Fruit fly (Drosophila melanogaster) Kc167 (cell line): ENCODE data around the gene MSAmiP.

Source experiments
- Myc ChIP-seq: fragments of >200 bp; optimal IDR thresholded peaks from 2 replicates; lab custom pipeline; 2017; ENCODE audit warnings: missing external identifiers
- Sin3A ChIP-seq: fragments of >200 bp; optimal IDR thresholded peaks from 2 replicates; lab custom pipeline; 2018; ENCODE audit warnings: missing external identifiers
- h ChIP-seq: fragments of >200 bp; optimal IDR thresholded peaks from 3 replicates; lab custom pipeline; 2018; ENCODE audit warnings: missing external identifiers
- insv ChIP-seq: fragments of >200 bp; optimal IDR thresholded peaks from 3 replicates; lab custom pipeline; 2018; ENCODE audit warnings: missing external identifiers
- psq ChIP-seq: fragments of >200 bp; optimal IDR thresholded peaks from 2 replicates; lab custom pipeline; 2017; ENCODE audit warnings: missing external identifiers
- ttk ChIP-seq: sonication (Bioruptor generic); optimal IDR thresholded peaks from 2 replicates; lab custom pipeline; 2017; ENCODE audit warnings: missing external identifiers

Gene MSAmiP

dm6 chr3R:16896193-16896592 is at the start of gene MSAmiP:
MSAmiP (minus strand) TSS chr3R:16896293.
- no peak for TF ChIP-seq insv
- TF ChIP-seq ttk (lab: Kevin White, UChicago): no peak
- no peak for TF ChIP-seq psq (lab: Kevin White, UChicago)
- no peak for TF ChIP-seq h (lab: Kevin White, UChicago)
- no peak for TF ChIP-seq Myc (lab: Kevin White, UChicago)
- TF ChIP-seq Sin3A (lab: Kevin White, UChicago): no peak

- TF ChIP-seq Myc (lab: Kevin White, UChicago) (no peak), psq (lab: Kevin White, UChicago) (no peak), ttk (lab: Kevin White, UChicago) (no peak), insv (no peak)
Measured at dm6 chr3R:16944267-16944666, 48.2 kb upstream of the MSAmiP start.

- TF ChIP-seq psq (lab: Kevin White, UChicago) (no peak), insv (no peak)
Measured at dm6 chr3R:16941285-16941684, 45.2 kb upstream of the MSAmiP start.

- no peak for TF ChIP-seq h (lab: Kevin White, UChicago)
- no peak for TF ChIP-seq ttk (lab: Kevin White, UChicago)
- TF ChIP-seq psq (lab: Kevin White, UChicago): no peak
- no peak for TF ChIP-seq Sin3A (lab: Kevin White, UChicago)
Measured at dm6 chr3R:16940520-16940919, 44.4 kb upstream of the MSAmiP start.

dm6 chr3R:16936319-16936718 is 40.2 kb upstream of the MSAmiP start:
- TF ChIP-seq psq (lab: Kevin White, UChicago): no peak
- TF ChIP-seq h (lab: Kevin White, UChicago): no peak
- TF ChIP-seq Myc (lab: Kevin White, UChicago): no peak
- TF ChIP-seq ttk (lab: Kevin White, UChicago): no peak
- TF ChIP-seq Sin3A (lab: Kevin White, UChicago): no peak
- TF ChIP-seq insv: no peak

dm6 chr3R:16934154-16934992 is 38.3 kb upstream of the MSAmiP start:
- TF ChIP-seq Myc (lab: Kevin White, UChicago) (no peak), insv (no peak)

- TF ChIP-seq insv (no peak), Myc (lab: Kevin White, UChicago) (no peak), psq (lab: Kevin White, UChicago) (no peak), h (lab: Kevin White, UChicago) (no peak), ttk (lab: Kevin White, UChicago) (no peak), Sin3A (lab: Kevin White, UChicago) (no peak)
Measured at dm6 chr3R:16933350-16933749, 37.3 kb upstream of the MSAmiP start.

dm6 chr3R:16932868-16933267 is 36.8 kb upstream of the MSAmiP start:
- TF ChIP-seq Sin3A (lab: Kevin White, UChicago): no peak
- TF ChIP-seq psq (lab: Kevin White, UChicago): no peak
- TF ChIP-seq Myc (lab: Kevin White, UChicago): no peak

- no peak for TF ChIP-seq h (lab: Kevin White, UChicago)
Measured at dm6 chr3R:16923526-16924176, 27.6 kb upstream of the MSAmiP start.

dm6 chr3R:16921416-16921815 is 25.3 kb upstream of the MSAmiP start:
- TF ChIP-seq psq (lab: Kevin White, UChicago) (no peak), insv (no peak), h (lab: Kevin White, UChicago) (no peak), ttk (lab: Kevin White, UChicago) (no peak), Sin3A (lab: Kevin White, UChicago) (no peak)

- TF ChIP-seq ttk (lab: Kevin White, UChicago) (no peak), insv (no peak), Sin3A (lab: Kevin White, UChicago) (no peak), psq (lab: Kevin White, UChicago) (no peak), Myc (lab: Kevin White, UChicago) (no peak), h (lab: Kevin White, UChicago) (no peak)
Measured at dm6 chr3R:16920403-16920802, 24.3 kb upstream of the MSAmiP start.

dm6 chr3R:16918988-16919427 is 22.9 kb upstream of the MSAmiP start:
- TF ChIP-seq ttk (lab: Kevin White, UChicago) (no peak), Myc (lab: Kevin White, UChicago) (no peak), insv (no peak), psq (lab: Kevin White, UChicago) (no peak), h (lab: Kevin White, UChicago) (no peak), Sin3A (lab: Kevin White, UChicago) (no peak)

dm6 chr3R:16915587-16915986 is 19.5 kb upstream of the MSAmiP start:
- TF ChIP-seq ttk (lab: Kevin White, UChicago): no peak
- no peak for TF ChIP-seq insv
- TF ChIP-seq Sin3A (lab: Kevin White, UChicago): no peak
- no peak for TF ChIP-seq h (lab: Kevin White, UChicago)
